Worm (Caenorhabditis elegans) whole organism, L1 larva: Measurements from ENCODE around the gene T23B7.3.
"Not testable (repeated sequence)": the region's sequence is repeated elsewhere in the genome, so short reads cannot be mapped to it uniquely, and the experiment has no call there.

Experiments used
- alr-1 ChIP-seq: fragments of 200-800 bp; sonication (Bioruptor generic); optimal IDR thresholded peaks from 2 replicates; lab custom pipeline; 2018; ENCODE audit warnings: borderline replicate concordance, mild to moderate bottlenecking, missing genetic modification characterization, missing compliant biosample characterization
- aly-2 ChIP-seq: fragments of 150-350 bp; optimal IDR thresholded peaks from 2 replicates; lab custom pipeline; 2014; ENCODE audit warnings: missing biosample characterization, missing genetic modification characterization
- ama-1 ChIP-seq: fragments of 150-350 bp; optimal IDR thresholded peaks from 2 replicates; lab custom pipeline; 2014
- jun-1 ChIP-seq: fragments of 150-350 bp; optimal IDR thresholded peaks from 2 replicates; lab custom pipeline; 2014; ENCODE audit warnings: missing biosample characterization, missing genetic modification reagents, missing genetic modification characterization
- nhr-77 ChIP-seq: fragments of 150-350 bp; optimal IDR thresholded peaks from 2 replicates; lab custom pipeline; 2014; ENCODE audit warnings: missing biosample characterization, missing genetic modification characterization
- zag-1 ChIP-seq: fragments of 150-350 bp; optimal IDR thresholded peaks from 2 replicates; lab custom pipeline; 2014; ENCODE audit warnings: missing biosample characterization, missing genetic modification characterization

DNA sequence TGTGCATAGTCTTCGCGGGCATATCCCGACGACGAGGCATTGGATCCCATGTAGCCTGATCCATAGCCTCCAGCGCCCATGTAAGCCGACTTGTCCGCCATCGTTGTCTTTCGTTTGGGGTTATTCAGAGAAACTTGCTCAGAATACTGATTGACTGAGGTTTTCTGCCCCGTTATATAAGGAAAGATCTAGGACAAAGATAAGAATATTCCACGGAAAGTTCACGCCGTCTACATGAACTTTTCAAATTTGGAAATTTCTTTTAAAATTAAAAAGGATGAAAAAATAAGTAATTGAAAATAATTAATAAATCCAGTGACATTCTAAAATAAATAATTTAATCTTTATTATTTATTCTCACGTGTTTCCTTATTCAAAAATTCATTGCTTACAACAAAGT is 10.3 kb downstream of the T23B7.3 start, which contains the start of the genes nspd-5 and F11G11.4:
- TF ChIP-seq alr-1; ama-1 (lab: Kevin White, UChicago); zag-1 (tag; lab: Kevin White, UChicago); nhr-77 (tag; lab: Kevin White, UChicago); aly-2 (tag; lab: Kevin White, UChicago); jun-1 (tag; lab: Kevin White, UChicago): not testable (repeated sequence)
